Worm (Caenorhabditis elegans) whole organism, late embryonic: ENCODE measurements around the gene F02D8.4.

Experiments
- F13H6.1 ChIP-seq: sonication (generic microtip); optimal IDR thresholded peaks from 2 replicates; lab custom pipeline; 2016; ENCODE audit warnings: missing genetic modification characterization, missing compliant biosample characterization
- ama-1 ChIP-seq: fragments of 150-350 bp; optimal IDR thresholded peaks from 2 replicates; lab custom pipeline; 2014
- ceh-31 ChIP-seq: sonication (generic microtip); optimal IDR thresholded peaks from 2 replicates; lab custom pipeline; 2016; ENCODE audit warnings: missing genetic modification characterization, missing compliant biosample characterization
- ceh-9 ChIP-seq: sonication (generic microtip); optimal IDR thresholded peaks from 2 replicates; lab custom pipeline; 2016; ENCODE audit warnings: mild to moderate bottlenecking, missing genetic modification characterization, inconsistent platforms, missing compliant biosample characterization
- dmd-4 ChIP-seq: sonication (generic microtip); optimal IDR thresholded peaks from 2 replicates; lab custom pipeline; 2016; ENCODE audit warnings: borderline replicate concordance, missing genetic modification characterization, missing compliant biosample characterization
- fkh-10 ChIP-seq: fragments of 150-350 bp; optimal IDR thresholded peaks from 2 replicates; lab custom pipeline; 2014; ENCODE audit warnings: missing biosample characterization, missing genetic modification reagents, missing genetic modification characterization
- pag-3 ChIP-seq: sonication (generic microtip); optimal IDR thresholded peaks from 2 replicates; lab custom pipeline; 2016; ENCODE audit warnings: missing compliant biosample characterization, missing genetic modification characterization, borderline replicate concordance
- pha-4 ChIP-seq: fragments of 150-350 bp; optimal IDR thresholded peaks from 2 replicates; lab custom pipeline; 2018; ENCODE audit warnings: missing biosample characterization, missing genetic modification reagents, missing genetic modification characterization
- rnt-1 ChIP-seq: sonication (generic microtip); optimal IDR thresholded peaks from 2 replicates; lab custom pipeline; 2016; ENCODE audit warnings: missing genetic modification characterization, missing compliant biosample characterization
- tbx-2 ChIP-seq: sonication (generic microtip); optimal IDR thresholded peaks from 2 replicates; lab custom pipeline; 2016; ENCODE audit warnings: missing genetic modification characterization, missing compliant biosample characterization
- unc-3 ChIP-seq, 2 experiments: fragments of 200-800 bp in 1 of 2; sonication (Bioruptor generic) in 1 of 2; sonication (generic microtip) in 1 of 2; conservative IDR thresholded peaks in 1 of 2; optimal IDR thresholded peaks in 1 of 2; 2 replicates each; pipeline versions ENCODE4 v1.3.6 to Lab custom; 2016 to 2022; ENCODE audit warnings: missing compliant biosample characterization in 2 of 2, missing genetic modification characterization in 2 of 2, missing genetic modification reagents in 1 of 2
- unc-42 ChIP-seq: sonication (generic microtip); optimal IDR thresholded peaks from 2 replicates; lab custom pipeline; 2016; ENCODE audit warnings: missing genotype, missing genetic modification characterization, missing compliant biosample characterization

DNA sequence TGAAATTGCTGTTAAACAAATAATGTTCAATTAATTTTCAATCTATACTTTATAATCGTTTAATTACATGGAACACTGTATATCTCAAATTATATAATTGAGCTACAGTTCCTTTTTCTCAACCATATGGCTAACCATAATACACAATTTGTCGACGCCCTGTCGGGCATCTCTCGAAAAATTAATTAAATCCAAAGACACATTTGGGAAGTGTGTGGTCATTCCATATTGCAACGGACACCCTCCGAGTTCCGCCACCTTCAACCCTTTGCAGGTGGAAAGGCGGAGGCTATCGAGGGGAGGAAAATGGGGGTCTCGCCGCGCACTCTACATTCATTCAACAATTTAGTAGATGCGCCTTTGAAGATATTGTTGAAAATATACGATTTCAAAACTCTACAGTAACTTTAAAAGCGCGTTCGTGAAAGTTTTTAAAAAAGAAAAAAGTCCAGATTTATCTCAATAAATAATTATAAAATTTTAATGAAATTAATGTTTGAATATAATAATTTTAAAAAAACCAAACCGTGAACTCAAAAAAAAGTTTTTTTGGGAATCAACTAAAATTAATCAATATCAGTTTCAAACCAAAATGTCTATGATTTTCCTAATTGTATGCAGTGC is 44.3 kb downstream of the F02D8.4 start, which contains the start of gene F14H8.8:
- TF ChIP-seq pha-4 (no peak), F13H6.1 (tag; lab: Kevin White, UChicago) (no peak), tbx-2 (tag; lab: Kevin White, UChicago) (no peak), dmd-4 (tag; lab: Kevin White, UChicago) (no peak), unc-3 (GFP tag; conservative IDR thresholded peaks at IDR 0.05; lab: Robert Waterston, UW) (no peak), unc-3 (tag; optimal IDR thresholded peaks at IDR 0.05; lab: Kevin White, UChicago) (no peak), fkh-10 (GFP tag; lab: Kevin White, UChicago) (no peak), ama-1 (lab: Kevin White, UChicago) (no peak), ceh-9 (tag; lab: Kevin White, UChicago) (no peak), ceh-31 (tag; lab: Kevin White, UChicago) (no peak), pag-3 (no peak), unc-42 (tag; lab: Kevin White, UChicago) (no peak), rnt-1 (tag; lab: Kevin White, UChicago) (no peak)
